Worm (Caenorhabditis elegans) whole organism, young adult: Measurements from ENCODE around the gene Y48D7A.1.

Experiments
- B0261.1 ChIP-seq: sonication (generic microtip); optimal IDR thresholded peaks from 2 replicates; lab custom pipeline; 2016; ENCODE audit warnings: mild to moderate bottlenecking, missing genetic modification characterization, moderate library complexity, missing compliant biosample characterization
- C06A6.2 ChIP-seq: fragments of 200-800 bp; sonication (Bioruptor generic); conservative IDR thresholded peaks from 2 replicates; pipeline ENCODE4 v1.3.6; 2022; ENCODE audit warnings: missing genetic modification characterization, missing compliant biosample characterization
- D2030.7 ChIP-seq: fragments of 200-800 bp; sonication (Bioruptor generic); IDR thresholded peaks from 2 replicates; pipeline ENCODE4 v1.3.6; 2022; ENCODE audit warnings: missing genetic modification reagents, missing genetic modification characterization, missing compliant biosample characterization
- F22D6.2 ChIP-seq: sonication (generic microtip); optimal IDR thresholded peaks from 2 replicates; lab custom pipeline; 2016; ENCODE audit warnings: mild to moderate bottlenecking, missing genetic modification characterization, missing compliant biosample characterization
- F23B12.7 ChIP-seq: sonication (generic microtip); optimal IDR thresholded peaks from 2 replicates; lab custom pipeline; 2017; ENCODE audit warnings: missing genetic modification characterization, mild to moderate bottlenecking, missing compliant biosample characterization, antibody characterized with exemption, moderate library complexity; ENCODE audit not compliant: insufficient read depth
- F49E8.2 ChIP-seq: sonication (generic microtip); optimal IDR thresholded peaks from 3 replicates; lab custom pipeline; 2017; ENCODE audit warnings: missing genetic modification characterization, mild to moderate bottlenecking, missing compliant biosample characterization, antibody characterized with exemption, moderate library complexity; ENCODE audit not compliant: insufficient read depth
- F55B11.4 ChIP-seq: sonication (generic microtip); optimal IDR thresholded peaks from 2 replicates; lab custom pipeline; 2016; ENCODE audit warnings: missing compliant biosample characterization, missing genetic modification characterization, borderline replicate concordance; ENCODE audit not compliant: insufficient read depth
- F57A8.1 ChIP-seq: fragments of 200-800 bp; sonication (Bioruptor generic); optimal IDR thresholded peaks from 2 replicates; lab custom pipeline; 2018; ENCODE audit warnings: mild to moderate bottlenecking, missing genetic modification characterization, moderate library complexity, missing compliant biosample characterization
- F57C9.4 ChIP-seq: sonication (generic microtip); optimal IDR thresholded peaks from 2 replicates; lab custom pipeline; 2017; ENCODE audit warnings: mild to moderate bottlenecking, missing genetic modification characterization, missing compliant biosample characterization
- Y56A3A.18 ChIP-seq: fragments of 200-800 bp; sonication (Bioruptor generic); IDR thresholded peaks from 2 replicates; pipeline ENCODE4 v1.3.6; 2022; ENCODE audit warnings: missing genetic modification reagents, missing genetic modification characterization, missing compliant biosample characterization
- Y79H2A.3 ChIP-seq: fragments of 200-800 bp; sonication (Bioruptor generic); conservative IDR thresholded peaks from 2 replicates; pipeline ENCODE4 v1.3.6; 2022; ENCODE audit warnings: missing genetic modification reagents, missing genetic modification characterization, missing compliant biosample characterization
- akir-1 ChIP-seq: fragments of 200-800 bp; sonication (Bioruptor generic); optimal IDR thresholded peaks from 2 replicates; lab custom pipeline; 2018; ENCODE audit warnings: mild to moderate bottlenecking, missing genetic modification characterization, moderate library complexity, missing compliant biosample characterization
- atf-7 ChIP-seq: sonication (generic microtip); optimal IDR thresholded peaks from 2 replicates; lab custom pipeline; 2017; ENCODE audit warnings: mild to moderate bottlenecking, missing genetic modification characterization, missing compliant biosample characterization
- attf-3 ChIP-seq: fragments of 200-800 bp; sonication (Bioruptor generic); conservative IDR thresholded peaks from 2 replicates; pipeline ENCODE4 v1.3.6; 2022; ENCODE audit warnings: missing genetic modification reagents, missing genetic modification characterization, missing compliant biosample characterization
- attf-6 ChIP-seq: fragments of 200-800 bp; sonication (Bioruptor generic); IDR thresholded peaks from 2 replicates; pipeline ENCODE4 v1.3.6; 2022; ENCODE audit warnings: missing genetic modification reagents, missing genetic modification characterization, missing compliant biosample characterization
- bed-2 ChIP-seq: fragments of 200-800 bp; sonication (Bioruptor generic); IDR thresholded peaks from 2 replicates; pipeline ENCODE4 v1.3.6; 2022; ENCODE audit warnings: missing genetic modification reagents, missing genetic modification characterization, missing compliant biosample characterization
- ccch-3 ChIP-seq: fragments of 200-800 bp; sonication (Bioruptor generic); optimal IDR thresholded peaks from 2 replicates; lab custom pipeline; 2018; ENCODE audit warnings: mild to moderate bottlenecking, missing genetic modification characterization, missing compliant biosample characterization
- cebp-2 ChIP-seq: fragments of 200-800 bp; sonication (Bioruptor generic); IDR thresholded peaks from 2 replicates; pipeline ENCODE4 v1.3.6; 2022; ENCODE audit warnings: missing genetic modification characterization, missing compliant biosample characterization
- ceh-40 ChIP-seq: fragments of 200-800 bp; sonication (Bioruptor generic); IDR thresholded peaks from 2 replicates; pipeline ENCODE4 v1.3.6; 2022; ENCODE audit warnings: missing genetic modification characterization, missing compliant biosample characterization
- ceh-58 ChIP-seq: fragments of 200-800 bp; sonication (Bioruptor generic); IDR thresholded peaks from 2 replicates; pipeline ENCODE4 v1.3.6; 2022; ENCODE audit warnings: missing genetic modification characterization, missing compliant biosample characterization
- ceh-91 ChIP-seq: fragments of 200-800 bp; sonication (Bioruptor generic); IDR thresholded peaks from 2 replicates; pipeline ENCODE4 v1.3.6; 2022; ENCODE audit warnings: missing genetic modification reagents, missing genetic modification characterization, missing compliant biosample characterization
- dpl-1 ChIP-seq: fragments of 150-350 bp; optimal IDR thresholded peaks from 2 replicates; lab custom pipeline; 2014; ENCODE audit warnings: missing biosample characterization, missing genetic modification reagents, missing genetic modification characterization
- ekl-4 ChIP-seq: fragments of 200-800 bp; sonication (Bioruptor generic); IDR thresholded peaks from 2 replicates; pipeline ENCODE4 v1.3.6; 2022; ENCODE audit warnings: missing genetic modification reagents, missing genetic modification characterization, missing compliant biosample characterization
- fkh-3 ChIP-seq: sonication (generic microtip); optimal IDR thresholded peaks from 2 replicates; lab custom pipeline; 2016; ENCODE audit warnings: mild to moderate bottlenecking, missing genetic modification characterization, missing compliant biosample characterization
- him-1 ChIP-seq: sonication (generic microtip); optimal IDR thresholded peaks from 2 replicates; lab custom pipeline; 2016; ENCODE audit warnings: missing genotype, missing genetic modification reagents, missing genetic modification characterization, missing compliant biosample characterization
- hmg-1.2 ChIP-seq: fragments of 200-800 bp; sonication (Bioruptor generic); IDR thresholded peaks from 2 replicates; pipeline ENCODE4 v1.3.6; 2022; ENCODE audit warnings: missing genetic modification reagents, missing genetic modification characterization, missing compliant biosample characterization
- hrde-1 ChIP-seq: sonication (generic microtip); optimal IDR thresholded peaks from 2 replicates; lab custom pipeline; 2016; ENCODE audit warnings: missing genetic modification characterization, mild to moderate bottlenecking, missing compliant biosample characterization, moderate library complexity, missing genotype, missing genetic modification reagents, borderline replicate concordance
- lag-1 ChIP-seq: fragments of 200-800 bp; sonication (Bioruptor generic); IDR thresholded peaks from 2 replicates; pipeline ENCODE4 v1.3.6; 2022; ENCODE audit warnings: missing genetic modification reagents, missing genetic modification characterization, missing compliant biosample characterization
- let-526 ChIP-seq: fragments of 200-800 bp; sonication (Bioruptor generic); IDR thresholded peaks from 2 replicates; pipeline ENCODE4 v1.3.6; 2022; ENCODE audit warnings: missing genetic modification reagents, missing genetic modification characterization, missing compliant biosample characterization
- lin-26 ChIP-seq: fragments of 200-800 bp; sonication (Bioruptor generic); IDR thresholded peaks from 2 replicates; pipeline ENCODE4 v1.3.6; 2022; ENCODE audit warnings: missing genetic modification reagents, missing genetic modification characterization, missing compliant biosample characterization
- lin-35 ChIP-seq, 3 experiments: fragments of 150-350 bp in 2 of 3; sonication (generic microtip) in 1 of 3; optimal IDR thresholded peaks; 2 replicates each; lab custom pipeline; 2014 to 2018; ENCODE audit warnings: missing biosample characterization in 3 of 3, missing genetic modification characterization in 3 of 3, missing genetic modification reagents in 3 of 3
- madf-8 ChIP-seq: fragments of 200-800 bp; sonication (Bioruptor generic); conservative IDR thresholded peaks from 2 replicates; pipeline ENCODE4 v1.3.6; 2022; ENCODE audit warnings: missing genetic modification reagents, missing genetic modification characterization, missing compliant biosample characterization
- mes-4 ChIP-seq: sonication (generic microtip); optimal IDR thresholded peaks from 2 replicates; lab custom pipeline; 2016; ENCODE audit warnings: missing genotype, missing genetic modification characterization, missing compliant biosample characterization
- nhr-80 ChIP-seq: sonication (generic microtip); optimal IDR thresholded peaks from 2 replicates; lab custom pipeline; 2016; ENCODE audit warnings: missing genetic modification characterization, missing compliant biosample characterization
- rec-8 ChIP-seq, 2 experiments: sonication (generic microtip); optimal IDR thresholded peaks; 2 replicates each; lab custom pipeline; 2016; ENCODE audit warnings: mild to moderate bottlenecking in 2 of 2, missing genetic modification characterization in 2 of 2, missing genetic modification reagents in 2 of 2, missing genotype in 2 of 2, missing biosample characterization in 1 of 2, missing compliant biosample characterization in 1 of 2, moderate library complexity in 1 of 2
- sdz-38 ChIP-seq: sonication (generic microtip); optimal IDR thresholded peaks from 2 replicates; lab custom pipeline; 2016; ENCODE audit warnings: missing genotype, missing genetic modification characterization, missing compliant biosample characterization
- snpc-4 ChIP-seq, 5 experiments: fragments of 150-350 bp in 1 of 5; sonication (generic microtip) in 4 of 5; optimal IDR thresholded peaks; 2 replicates each; lab custom pipeline; 2014 to 2018; ENCODE audit warnings: missing genetic modification characterization in 5 of 5, missing biosample characterization in 3 of 5, antibody characterized with exemption in 2 of 5, mild to moderate bottlenecking in 2 of 5, missing compliant biosample characterization in 2 of 5, missing genotype in 2 of 5, moderate library complexity in 2 of 5, missing genetic modification reagents in 1 of 5
- ztf-25 ChIP-seq: fragments of 200-800 bp; sonication (Bioruptor generic); IDR thresholded peaks from 2 replicates; pipeline ENCODE4 v1.3.6; 2022; ENCODE audit warnings: missing genetic modification reagents, missing genetic modification characterization, missing compliant biosample characterization
- ztf-26 ChIP-seq: sonication (generic microtip); optimal IDR thresholded peaks from 2 replicates; lab custom pipeline; 2017; ENCODE audit warnings: missing genetic modification characterization, missing compliant biosample characterization

Y48D7A.1 gene

ce11 chrX:3025145-3025544 lies 15.9 kb downstream of the Y48D7A.1 start (continued):
- TF ChIP-seq F49E8.2 (tag; lab: Kevin White, UChicago) (no peak), him-1 (tag; lab: Kevin White, UChicago) (no peak), bed-2 (GFP tag; lab: Robert Waterston, UW) (no peak)

- TF ChIP-seq lin-26 (GFP tag; lab: Robert Waterston, UW): 0 out of 2 replicates have a peak, but pooled peaks have one; percentile 25
- no peak for TF ChIP-seq F57C9.4 (tag; lab: Kevin White, UChicago)
These were observed 19.7 kb downstream of the Y48D7A.1 start, which contains the start of gene M02F4.1 for ce11 chrX:3029030-3029429. Gene M02F4.1 (minus strand): TSS chrX:3029130.

ce11 chrX:3031484-3031883 lies 22.2 kb downstream of the Y48D7A.1 start, which contains the start of gene clec-265:
Gene clec-265 (plus strand): TSS chrX:3031783.
- TF ChIP-seq nhr-80 (tag; lab: Kevin White, UChicago) (peak; percentile 89), F22D6.2 (tag; lab: Kevin White, UChicago) (no peak), atf-7 (peak; percentile 10)
- TF ChIP-seq, all 124 proteins: peak for 2

ce11 chrX:3033492-3033891 lies 24.2 kb downstream of the Y48D7A.1 start:
- TF ChIP-seq B0261.1 (tag; lab: Kevin White, UChicago) (no peak), snpc-4 (GFP tag; optimal IDR thresholded peaks at IDR 0.05; lab: Kevin White, UChicago) (no peak), snpc-4 (tag; optimal IDR thresholded peaks at IDR 0.05; lab: Kevin White, UChicago) (peak in 2 of 4 experiments; percentile 61 to 80)
- TF ChIP-seq, all 124 proteins: peak for 1

- TF ChIP-seq lag-1 (GFP tag; lab: Robert Waterston, UW) (no peak), attf-6 (GFP tag; lab: Robert Waterston, UW) (no peak), ceh-40 (no peak), ccch-3 (GFP tag; lab: Kevin White, UChicago) (no peak), F23B12.7 (tag; lab: Kevin White, UChicago) (no peak), let-526 (GFP tag; lab: Robert Waterston, UW) (no peak), ztf-26 (tag; lab: Kevin White, UChicago) (no peak), attf-3 (no peak), akir-1 (GFP tag; lab: Kevin White, UChicago) (no peak), ztf-25 (GFP tag; lab: Robert Waterston, UW) (no peak), F55B11.4 (tag; lab: Kevin White, UChicago) (no peak), ceh-91 (GFP tag; lab: Robert Waterston, UW) (no peak), cebp-2 (GFP tag; lab: Robert Waterston, UW) (no peak)
These were observed 24.9 kb downstream of the Y48D7A.1 start, which contains the start of gene M02F4.2 for ce11 chrX:3034203-3034602. Gene M02F4.2 (minus strand): TSS chrX:3034303.

- TF ChIP-seq him-1 (tag; lab: Kevin White, UChicago): peak; percentile 100
- TF ChIP-seq hmg-1.2 (GFP tag; lab: Robert Waterston, UW): peak; percentile 98
- peak; percentile 93 for TF ChIP-seq ekl-4 (GFP tag; lab: Robert Waterston, UW)
- TF ChIP-seq hrde-1 (tag; lab: Kevin White, UChicago): peak; percentile 77
- TF ChIP-seq fkh-3 (tag; lab: Kevin White, UChicago): peak; percentile 97
- TF ChIP-seq dpl-1 (GFP tag; lab: Kevin White, UChicago): peak; percentile 44
- peak; percentile 88 for TF ChIP-seq C06A6.2 (GFP tag; lab: Robert Waterston, UW)
- TF ChIP-seq Y79H2A.3 (GFP tag; lab: Robert Waterston, UW): peak; percentile 83
- TF ChIP-seq mes-4 (tag; lab: Kevin White, UChicago): peak; percentile 93
- peak; percentile 95 to 96 for TF ChIP-seq rec-8 (tag; optimal IDR thresholded peaks at IDR 0.05; lab: Kevin White, UChicago)
- peak; percentile 89; the same call in 1 of the 2 replicates for TF ChIP-seq ceh-58 (GFP tag; lab: Robert Waterston, UW)
- peak; percentile 11 to 87 (median 72) for TF ChIP-seq lin-35 (GFP tag; optimal IDR thresholded peaks at IDR 0.05; lab: Kevin White, UChicago)
- TF ChIP-seq ztf-25 (GFP tag; lab: Robert Waterston, UW): peak; percentile 99
- peak; percentile 70 for TF ChIP-seq sdz-38 (tag; lab: Kevin White, UChicago)
- TF ChIP-seq F57A8.1 (GFP tag; lab: Kevin White, UChicago): peak; percentile 94
- peak; percentile 98 for TF ChIP-seq Y56A3A.18
- peak; percentile 94 for TF ChIP-seq D2030.7 (GFP tag; lab: Robert Waterston, UW)
- 0 out of 2 replicates have a peak, but pooled peaks have one; percentile 22 for TF ChIP-seq madf-8 (GFP tag; lab: Robert Waterston, UW)
These were observed 26.7 kb downstream of the Y48D7A.1 start for ce11 chrX:3035972-3036379.
